Worm (Caenorhabditis elegans) whole organism, young adult: Measurements from ENCODE around the gene gfi-1.

Experiments used
- F22D6.2 ChIP-seq: sonication (generic microtip); optimal IDR thresholded peaks from 2 replicates; lab custom pipeline; 2016; ENCODE audit warnings: mild to moderate bottlenecking, missing genetic modification characterization, missing compliant biosample characterization
- chd-7 ChIP-seq: sonication (generic microtip); optimal IDR thresholded peaks from 2 replicates; lab custom pipeline; 2016; ENCODE audit warnings: mild to moderate bottlenecking, missing genetic modification characterization, moderate library complexity, missing compliant biosample characterization
- dpff-1 ChIP-seq: sonication (generic microtip); optimal IDR thresholded peaks from 2 replicates; lab custom pipeline; 2017; ENCODE audit warnings: mild to moderate bottlenecking, missing genetic modification characterization, missing compliant biosample characterization
- hlh-26 ChIP-seq: fragments of 200-800 bp; sonication (Bioruptor generic); conservative IDR thresholded peaks from 2 replicates; pipeline ENCODE4 v1.3.6; 2022; ENCODE audit warnings: missing genetic modification reagents, missing genetic modification characterization, missing compliant biosample characterization
- let-607 ChIP-seq, 2 experiments: fragments of 200-800 bp in 1 of 2; sonication (Bioruptor generic) in 1 of 2; sonication (generic microtip) in 1 of 2; optimal IDR thresholded peaks; 2 replicates each; lab custom pipeline; 2016 to 2018; ENCODE audit warnings: mild to moderate bottlenecking in 2 of 2, missing compliant biosample characterization in 2 of 2, missing genetic modification characterization in 2 of 2, moderate library complexity in 2 of 2, missing genotype in 1 of 2
- madf-3 ChIP-seq: fragments of 200-800 bp; sonication (Bioruptor generic); IDR thresholded peaks from 2 replicates; pipeline ENCODE4 v1.3.6; 2022; ENCODE audit warnings: missing genetic modification reagents, missing genetic modification characterization, missing compliant biosample characterization
- nhr-90 ChIP-seq: sonication (generic microtip); optimal IDR thresholded peaks from 2 replicates; lab custom pipeline; 2016; ENCODE audit warnings: missing genotype, mild to moderate bottlenecking, missing genetic modification characterization, missing compliant biosample characterization
- pbrm-1 ChIP-seq: fragments of 200-800 bp; sonication (Bioruptor generic); IDR thresholded peaks from 2 replicates; pipeline ENCODE4 v1.3.6; 2022; ENCODE audit warnings: missing genetic modification reagents, missing genetic modification characterization, missing compliant biosample characterization
- unc-130 ChIP-seq: sonication (generic microtip); optimal IDR thresholded peaks from 2 replicates; lab custom pipeline; 2016; ENCODE audit warnings: missing genetic modification reagents, missing genetic modification characterization, missing compliant biosample characterization
- ztf-3 ChIP-seq: fragments of 200-800 bp; sonication (Bioruptor generic); optimal IDR thresholded peaks from 2 replicates; lab custom pipeline; 2018; ENCODE audit warnings: mild to moderate bottlenecking, missing genetic modification characterization, missing compliant biosample characterization

DNA sequence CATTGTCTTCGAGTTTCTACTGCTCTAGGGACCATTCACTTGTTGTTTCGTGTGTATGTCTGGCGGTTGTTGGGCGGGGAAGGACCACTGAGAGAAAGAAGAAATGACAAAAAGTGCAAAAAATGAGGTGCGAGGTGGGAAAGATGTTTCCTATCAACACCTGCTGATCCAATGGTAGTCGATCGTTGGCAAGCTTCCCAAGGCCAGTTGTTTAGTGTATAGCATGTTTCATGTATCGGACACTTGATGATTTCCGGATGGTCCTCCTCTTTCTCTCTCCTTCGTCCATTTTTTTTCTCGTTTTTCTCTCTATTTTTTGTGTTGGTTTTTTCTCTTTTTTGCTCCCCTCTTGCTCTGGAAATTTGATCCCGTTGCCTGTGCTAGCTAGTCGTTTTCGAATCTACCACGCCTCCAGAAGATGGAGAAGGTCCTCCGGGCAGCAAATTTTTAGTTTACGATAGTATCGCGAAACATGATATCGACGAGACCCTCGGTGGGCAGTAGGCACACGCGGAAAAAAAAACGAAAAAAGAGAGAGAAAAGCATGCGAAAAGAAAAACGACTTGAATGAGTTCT, 53.6 kb downstream of the gfi-1 start:
- TF ChIP-seq nhr-90 (tag; lab: Kevin White, UChicago) (no peak), chd-7 (tag; lab: Kevin White, UChicago) (no peak), madf-3 (GFP tag; lab: Robert Waterston, UW) (no peak), F22D6.2 (tag; lab: Kevin White, UChicago) (no peak), hlh-26 (GFP tag; lab: Robert Waterston, UW) (no peak), dpff-1 (tag; lab: Kevin White, UChicago) (no peak), pbrm-1 (GFP tag; lab: Robert Waterston, UW) (no peak), ztf-3 (no peak), unc-130 (GFP tag; lab: Kevin White, UChicago) (no peak), let-607 (tag; optimal IDR thresholded peaks at IDR 0.05; lab: Kevin White, UChicago) (no peak)
